Worm (Caenorhabditis elegans) whole organism, late embryonic: ENCODE data around the gene ZK1307.3.

Experiments used
- ama-1 ChIP-seq: fragments of 150-350 bp; optimal IDR thresholded peaks from 2 replicates; lab custom pipeline; 2014
- ceh-2 ChIP-seq: sonication (generic microtip); optimal IDR thresholded peaks from 2 replicates; lab custom pipeline; 2016; ENCODE audit warnings: missing genotype, missing genetic modification characterization, missing compliant biosample characterization
- eyg-1 ChIP-seq: sonication (generic microtip); optimal IDR thresholded peaks from 2 replicates; lab custom pipeline; 2016; ENCODE audit warnings: missing genotype, missing genetic modification characterization, missing compliant biosample characterization
- nhr-11 ChIP-seq: fragments of 150-350 bp; optimal IDR thresholded peaks from 2 replicates; lab custom pipeline; 2014; ENCODE audit warnings: missing biosample characterization, missing genetic modification characterization
- sox-2 ChIP-seq: fragments of 200-800 bp; sonication (Bioruptor generic); IDR thresholded peaks from 2 replicates; pipeline ENCODE4 v1.3.6; 2022; ENCODE audit warnings: missing genetic modification reagents, missing genetic modification characterization, missing compliant biosample characterization

- TF ChIP-seq ceh-2 (tag; lab: Kevin White, UChicago) (no peak), sox-2 (GFP tag; lab: Robert Waterston, UW) (no peak), eyg-1 (tag; lab: Kevin White, UChicago) (no peak), ama-1 (lab: Kevin White, UChicago) (no peak), nhr-11 (tag; lab: Kevin White, UChicago) (no peak)
Observed at ce11 chrII:9656210-9656755, 3.5 kb upstream of the ZK1307.3 start, which contains the start of gene gstk-1.
